Fruit fly (Drosophila melanogaster): ENCODE measurements around the gene nol.
A peak's percentile ranks its signal among the peaks of the same experiment; 100 is the strongest.

nol gene

DNA sequence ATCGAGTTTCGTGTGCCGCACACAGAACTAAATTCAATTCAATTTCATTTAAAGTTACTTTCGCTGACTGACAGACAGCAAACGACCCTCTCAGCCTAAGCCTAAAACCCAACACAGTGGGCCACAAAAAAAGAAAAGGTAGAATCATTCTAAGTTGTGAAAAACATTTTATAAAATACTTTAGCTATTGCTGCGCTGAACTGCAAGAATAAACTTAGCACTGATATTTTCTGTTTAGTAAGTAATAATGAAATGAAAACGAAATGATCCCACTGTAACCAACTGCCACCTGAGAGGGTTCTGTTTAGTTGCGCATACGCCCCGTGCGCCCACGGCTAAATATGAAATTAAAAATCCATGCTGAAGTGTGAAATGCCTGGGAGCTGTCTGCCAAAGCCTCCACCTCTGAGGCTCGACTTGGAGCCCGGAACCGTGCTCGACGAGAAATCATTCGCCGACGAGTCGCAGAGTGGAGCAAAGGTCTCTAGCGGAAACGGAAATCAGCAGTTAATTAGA lies 42.5 kb downstream of the nol start, which contains the start of gene CG14142:
Gene CG14142, plus strand, starts transcription at position 466 of the 516 bp plus-strand sequence.
- TF ChIP-seq CG12605 (GFP tag; IDR thresholded peaks at IDR 0.05) (no peak), CG32121 (GFP tag; IDR thresholded peaks at IDR 0.05) (no peak), Ets98B (GFP tag; IDR thresholded peaks at IDR 0.05) (no peak), fd96Ca (GFP tag; IDR thresholded peaks at IDR 0.05) (no peak), CG4496 (GFP tag; IDR thresholded peaks at IDR 0.05) (0 out of 3 replicates have a peak, but pooled peaks have one; percentile 17), Pif1A (GFP tag; optimal IDR thresholded peaks at IDR 0.05) (no peak), D1 (tag; optimal IDR thresholded peaks at IDR 0.05) (no peak), CG15710 (tag; optimal IDR thresholded peaks at IDR 0.05) (no peak)

Measured in whole organism, pupa.